Worm (Caenorhabditis elegans) whole organism, late embryonic: Measurements from ENCODE around the gene C25E10.13.

Experiments
- elt-2 ChIP-seq: sonication (generic microtip); optimal IDR thresholded peaks from 2 replicates; lab custom pipeline; 2016; ENCODE audit warnings: missing genetic modification reagents, missing genetic modification characterization, missing compliant biosample characterization
- sdc-2 ChIP-seq: sonication (generic microtip); optimal IDR thresholded peaks from 2 replicates; lab custom pipeline; 2016; ENCODE audit warnings: missing genotype, missing genetic modification characterization, missing compliant biosample characterization

DNA sequence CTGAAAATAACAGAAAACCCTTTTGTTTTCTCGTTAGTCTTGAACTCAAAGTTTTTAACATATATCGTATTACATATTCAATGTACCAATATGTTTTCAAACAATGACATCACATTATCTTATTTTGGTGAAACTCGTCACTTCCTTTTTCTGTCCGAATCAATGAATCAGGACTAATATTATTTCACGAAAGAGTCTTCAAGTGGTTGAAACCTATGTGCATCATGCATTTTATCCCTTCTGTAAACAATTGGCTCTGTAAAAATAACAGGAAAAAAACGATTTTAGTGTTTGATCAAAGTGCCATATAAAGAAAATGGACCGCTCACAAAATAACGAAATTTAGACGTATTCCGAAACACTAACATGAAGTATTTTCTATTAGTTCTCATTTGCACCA, 48.7 kb downstream of the C25E10.13 start, which contains the start of gene F21C10.18:
- TF ChIP-seq elt-2 (no peak), sdc-2 (tag; lab: Kevin White, UChicago) (no peak)
